Fruit fly (Drosophila melanogaster): ENCODE data around the gene Rab40.

DNA sequence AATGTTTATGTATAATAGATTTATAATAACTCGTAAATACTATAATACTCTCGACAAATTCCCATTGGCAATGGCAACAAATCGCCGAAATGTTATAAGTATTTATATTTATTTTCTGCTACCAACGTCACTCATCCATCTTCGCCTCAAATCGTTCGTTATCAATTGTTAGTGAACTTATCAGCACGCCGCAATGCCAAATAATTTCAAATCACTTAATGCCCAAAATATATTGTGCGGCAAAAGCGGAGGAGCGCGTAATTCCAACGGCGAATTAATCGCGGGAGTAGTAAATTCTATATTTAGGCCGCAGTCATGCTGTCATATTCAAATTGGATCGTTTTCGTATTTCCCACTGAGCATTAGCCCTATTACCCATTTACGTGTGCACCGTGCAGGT lies 6.3 kb upstream of the Rab40 start:
- TF ChIP-seq CG4496 (GFP tag; IDR thresholded peaks at IDR 0.05) (no peak), Pif1B (GFP tag; optimal IDR thresholded peaks at IDR 0.05) (no peak), CG12605 (GFP tag; IDR thresholded peaks at IDR 0.05) (no peak), rn (GFP tag; IDR thresholded peaks at IDR 0.05) (no peak), fd96Ca (GFP tag; IDR thresholded peaks at IDR 0.05) (no peak)
